Worm (Caenorhabditis elegans): ENCODE data around the gene egl-27.

DNA sequence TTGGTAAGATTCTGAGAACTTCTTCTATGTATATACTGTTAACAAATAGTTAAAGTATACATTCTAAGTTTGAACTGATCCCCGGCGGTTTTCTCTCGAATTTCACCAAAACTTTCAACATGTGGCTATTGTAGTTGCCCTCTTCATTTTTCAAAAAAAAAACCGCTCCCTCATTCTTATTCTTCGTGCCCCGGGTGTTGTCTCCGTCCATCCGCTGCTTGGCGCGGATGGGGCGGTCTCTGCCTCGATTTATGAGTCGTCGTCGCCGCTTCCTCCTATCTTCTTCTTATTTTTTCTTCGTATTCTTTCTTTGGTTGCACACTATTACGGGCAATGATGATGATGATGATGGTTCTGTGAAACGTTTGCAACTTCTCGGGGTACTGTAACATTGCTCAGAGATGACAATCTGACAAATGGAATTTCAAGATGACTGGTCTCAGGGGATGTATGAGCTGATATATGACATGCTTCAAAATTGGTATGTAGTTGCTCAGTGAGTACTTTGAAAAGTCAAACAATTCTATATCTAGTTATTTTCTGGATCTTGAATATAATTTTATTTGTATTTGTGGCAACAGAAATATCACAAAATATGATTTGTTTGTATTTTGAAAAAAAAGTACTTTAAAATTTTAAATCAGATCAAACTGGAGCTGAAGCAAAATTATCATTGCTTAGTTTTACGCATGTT, 14.4 kb upstream of the egl-27 start:
- peak; percentile 30 for TF ChIP-seq nhr-28 (tag; optimal IDR thresholded peaks at IDR 0.05)
- TF ChIP-seq nhr-76 (tag; optimal IDR thresholded peaks at IDR 0.05) = no peak
- TF ChIP-seq ama-1 (optimal IDR thresholded peaks at IDR 0.05) = no peak
- TF ChIP-seq nhr-77 (tag; optimal IDR thresholded peaks at IDR 0.05) = no peak
- no peak for TF ChIP-seq nhr-11 (tag; optimal IDR thresholded peaks at IDR 0.05)
- no peak for TF ChIP-seq duxl-1 (tag; optimal IDR thresholded peaks at IDR 0.05; ENCODE audit: poor library complexity)
- no peak for TF ChIP-seq daf-12 (tag; optimal IDR thresholded peaks at IDR 0.05)
- TF ChIP-seq lin-15B (tag; optimal IDR thresholded peaks at IDR 0.05) = no peak
- TF ChIP-seq aly-2 (tag; optimal IDR thresholded peaks at IDR 0.05) = no peak
- no peak for TF ChIP-seq nhr-25 (tag; optimal IDR thresholded peaks at IDR 0.05; ENCODE audit: borderline replicate concordance, insufficient read depth)
- no peak for TF ChIP-seq lin-1 (GFP tag; IDR thresholded peaks at IDR 0.05)

All from whole organism, L4 larva.